Worm (Caenorhabditis elegans) whole organism, L1 larva: ENCODE data around the gene emb-1.

Source experiments
- C16A3.4 ChIP-seq: fragments of 150-350 bp; optimal IDR thresholded peaks from 2 replicates; lab custom pipeline; 2014; ENCODE audit warnings: missing biosample characterization, missing genetic modification characterization
- F16B12.6 ChIP-seq: fragments of 150-350 bp; optimal IDR thresholded peaks from 2 replicates; lab custom pipeline; 2014; ENCODE audit warnings: missing biosample characterization, missing genetic modification characterization
- Y116A8C.19 ChIP-seq: sonication (generic microtip); optimal IDR thresholded peaks from 2 replicates; lab custom pipeline; 2016; ENCODE audit warnings: missing compliant biosample characterization, missing genetic modification characterization, borderline replicate concordance
- aha-1 ChIP-seq: fragments of 150-350 bp; optimal IDR thresholded peaks from 2 replicates; lab custom pipeline; 2014; ENCODE audit warnings: missing biosample characterization, missing genetic modification characterization
- ama-1 ChIP-seq: fragments of 150-350 bp; optimal IDR thresholded peaks from 2 replicates; lab custom pipeline; 2014
- blmp-1 ChIP-seq: fragments of 150-350 bp; optimal IDR thresholded peaks from 2 replicates; lab custom pipeline; 2014; ENCODE audit warnings: missing biosample characterization, missing genetic modification characterization
- ceh-63 ChIP-seq: fragments of 200-800 bp; sonication (Bioruptor generic); optimal IDR thresholded peaks from 2 replicates; lab custom pipeline; 2018; ENCODE audit warnings: mild to moderate bottlenecking, missing genetic modification characterization, missing compliant biosample characterization
- ceh-8 ChIP-seq: fragments of 200-800 bp; sonication (Bioruptor generic); optimal IDR thresholded peaks from 2 replicates; lab custom pipeline; 2018; ENCODE audit warnings: mild to moderate bottlenecking, missing genetic modification characterization, moderate library complexity, missing compliant biosample characterization
- ceh-82 ChIP-seq, 3 experiments: fragments of 150-350 bp in 1 of 3; sonication (generic microtip) in 2 of 3; optimal IDR thresholded peaks; 2 replicates each; lab custom pipeline; 2014 to 2017; ENCODE audit warnings: missing biosample characterization in 3 of 3, missing genetic modification characterization in 3 of 3
- ceh-88 ChIP-seq: fragments of 200-800 bp; sonication (Bioruptor generic); IDR thresholded peaks from 2 replicates; pipeline ENCODE4 v1.3.6; 2022; ENCODE audit warnings: missing genetic modification characterization, missing compliant biosample characterization
- ces-1 ChIP-seq: fragments of 150-350 bp; optimal IDR thresholded peaks from 2 replicates; lab custom pipeline; 2014; ENCODE audit warnings: missing biosample characterization, missing genetic modification reagents, missing genetic modification characterization
- dpl-1 ChIP-seq, 3 experiments: fragments of 150-350 bp in 2 of 3; sonication (generic microtip) in 1 of 3; optimal IDR thresholded peaks; 2 replicates each; lab custom pipeline; 2014 to 2017; ENCODE audit warnings: missing biosample characterization in 3 of 3, missing genetic modification characterization in 3 of 3, missing genetic modification reagents in 3 of 3
- dsc-1 ChIP-seq: sonication (generic microtip); optimal IDR thresholded peaks from 2 replicates; lab custom pipeline; 2016; ENCODE audit warnings: mild to moderate bottlenecking, missing genetic modification characterization, missing compliant biosample characterization
- efl-1 ChIP-seq, 4 experiments: fragments of 150-350 bp; optimal IDR thresholded peaks in 3 of 4; peaks in 1 of 4; 1 replicate in 1 of 4; 2 replicates in 3 of 4; lab custom pipeline; 2014; ENCODE audit warnings: missing biosample characterization in 2 of 4, missing genetic modification characterization in 2 of 4, missing genetic modification reagents in 2 of 4
- efl-3 ChIP-seq: fragments of 200-800 bp; sonication (Bioruptor generic); optimal IDR thresholded peaks from 2 replicates; lab custom pipeline; 2018; ENCODE audit warnings: mild to moderate bottlenecking, missing genetic modification characterization, missing compliant biosample characterization
- egl-27 ChIP-seq, 2 experiments: fragments of 150-350 bp in 1 of 2; sonication (generic microtip); optimal IDR thresholded peaks; 3 replicates each; lab custom pipeline; 2017 to 2018; ENCODE audit warnings: missing biosample characterization in 2 of 2, missing genetic modification characterization in 2 of 2, missing genetic modification reagents in 2 of 2
- elt-3 ChIP-seq, 6 experiments: fragments of 150-350 bp in 1 of 6; sonication (generic microtip); optimal IDR thresholded peaks; 2 replicates each; lab custom pipeline; 2017 to 2018; ENCODE audit warnings: missing biosample characterization in 6 of 6, missing genetic modification characterization in 6 of 6, inconsistent platforms in 1 of 6
- fkh-10 ChIP-seq: sonication (generic microtip); optimal IDR thresholded peaks from 2 replicates; lab custom pipeline; 2017; ENCODE audit warnings: missing biosample characterization, missing genetic modification reagents, missing genetic modification characterization
- fkh-4 ChIP-seq: sonication (generic microtip); optimal IDR thresholded peaks from 2 replicates; lab custom pipeline; 2016; ENCODE audit warnings: missing compliant biosample characterization, missing genetic modification characterization, borderline replicate concordance
- fkh-8 ChIP-seq: sonication (generic microtip); optimal IDR thresholded peaks from 2 replicates; lab custom pipeline; 2016; ENCODE audit warnings: mild to moderate bottlenecking, missing genetic modification characterization, missing compliant biosample characterization
- fos-1 ChIP-seq: fragments of 150-350 bp; optimal IDR thresholded peaks from 2 replicates; lab custom pipeline; 2014; ENCODE audit warnings: missing biosample characterization, missing genetic modification characterization
- grh-1 ChIP-seq: fragments of 200-800 bp; sonication (Bioruptor generic); IDR thresholded peaks from 2 replicates; pipeline ENCODE4 v1.3.6; 2022; ENCODE audit warnings: missing genetic modification reagents, missing genetic modification characterization, missing compliant biosample characterization
- irx-1 ChIP-seq: sonication (generic microtip); optimal IDR thresholded peaks from 2 replicates; lab custom pipeline; 2016; ENCODE audit warnings: missing genetic modification characterization, missing compliant biosample characterization
- jun-1 ChIP-seq: fragments of 150-350 bp; optimal IDR thresholded peaks from 2 replicates; lab custom pipeline; 2014; ENCODE audit warnings: missing biosample characterization, missing genetic modification reagents, missing genetic modification characterization
- lin-14 ChIP-seq: fragments of 200-800 bp; sonication (Bioruptor generic); optimal IDR thresholded peaks from 2 replicates; lab custom pipeline; 2018; ENCODE audit warnings: mild to moderate bottlenecking, missing genetic modification characterization, moderate library complexity, missing compliant biosample characterization
- lin-35 ChIP-seq, 2 experiments: fragments of 150-350 bp; optimal IDR thresholded peaks; 2 replicates each; lab custom pipeline; 2014; ENCODE audit warnings: missing biosample characterization in 2 of 2, missing genetic modification characterization in 2 of 2, missing genetic modification reagents in 2 of 2
- lir-3 ChIP-seq: sonication (generic microtip); optimal IDR thresholded peaks from 2 replicates; lab custom pipeline; 2016; ENCODE audit warnings: mild to moderate bottlenecking, missing genetic modification characterization, moderate library complexity, missing compliant biosample characterization; ENCODE audit not compliant: poor library complexity
- lsy-2 ChIP-seq, 2 experiments: fragments of 150-350 bp; optimal IDR thresholded peaks; 2 replicates each; lab custom pipeline; 2014; ENCODE audit warnings: missing biosample characterization in 2 of 2, missing genetic modification characterization in 2 of 2
- mab-9 ChIP-seq: fragments of 200-800 bp; sonication (Bioruptor generic); IDR thresholded peaks from 2 replicates; pipeline ENCODE4 v1.3.6; 2022; ENCODE audit warnings: missing genetic modification reagents, missing genetic modification characterization, missing compliant biosample characterization
- mef-2 ChIP-seq: fragments of 150-350 bp; optimal IDR thresholded peaks from 2 replicates; lab custom pipeline; 2014; ENCODE audit warnings: missing biosample characterization, missing genetic modification characterization
- mep-1 ChIP-seq: fragments of 150-350 bp; optimal IDR thresholded peaks from 2 replicates; lab custom pipeline; 2014; ENCODE audit warnings: missing biosample characterization, missing genetic modification characterization
- nhr-12 ChIP-seq: sonication (generic microtip); optimal IDR thresholded peaks from 2 replicates; lab custom pipeline; 2017; ENCODE audit warnings: missing biosample characterization, missing genetic modification characterization
- nhr-20 ChIP-seq: sonication (generic microtip); optimal IDR thresholded peaks from 2 replicates; lab custom pipeline; 2016; ENCODE audit warnings: mild to moderate bottlenecking, missing genetic modification characterization, missing compliant biosample characterization
- nhr-237 ChIP-seq: fragments of 150-350 bp; optimal IDR thresholded peaks from 2 replicates; lab custom pipeline; 2014; ENCODE audit warnings: missing biosample characterization, missing genetic modification characterization
- nhr-28 ChIP-seq: fragments of 150-350 bp; optimal IDR thresholded peaks from 2 replicates; lab custom pipeline; 2014; ENCODE audit warnings: missing biosample characterization, missing genetic modification characterization
- nhr-71 ChIP-seq: sonication (generic microtip); optimal IDR thresholded peaks from 2 replicates; lab custom pipeline; 2016; ENCODE audit warnings: mild to moderate bottlenecking, missing genetic modification characterization, moderate library complexity, missing compliant biosample characterization
- nhr-77 ChIP-seq: fragments of 150-350 bp; optimal IDR thresholded peaks from 2 replicates; lab custom pipeline; 2014; ENCODE audit warnings: missing biosample characterization, missing genetic modification characterization
- nhr-90 ChIP-seq: sonication (generic microtip); optimal IDR thresholded peaks from 2 replicates; lab custom pipeline; 2016; ENCODE audit warnings: mild to moderate bottlenecking, missing genetic modification characterization, missing compliant biosample characterization; ENCODE audit not compliant: poor library complexity
- pqm-1 ChIP-seq: sonication (generic microtip); optimal IDR thresholded peaks from 3 replicates; lab custom pipeline; 2017; ENCODE audit warnings: missing biosample characterization, missing genetic modification characterization
- rnt-1 ChIP-seq: sonication (generic microtip); optimal IDR thresholded peaks from 2 replicates; lab custom pipeline; 2016; ENCODE audit warnings: mild to moderate bottlenecking, missing genetic modification characterization, moderate library complexity, missing compliant biosample characterization
- skn-1 ChIP-seq: fragments of 150-350 bp; optimal IDR thresholded peaks from 2 replicates; lab custom pipeline; 2014; ENCODE audit warnings: missing biosample characterization, missing genetic modification characterization
- snu-23 ChIP-seq: sonication (generic microtip); optimal IDR thresholded peaks from 2 replicates; lab custom pipeline; 2016; ENCODE audit warnings: missing genetic modification characterization, missing compliant biosample characterization
- sox-4 ChIP-seq: sonication (generic microtip); optimal IDR thresholded peaks from 2 replicates; lab custom pipeline; 2016; ENCODE audit warnings: missing genetic modification characterization, missing compliant biosample characterization
- tbx-2 ChIP-seq: sonication (generic microtip); optimal IDR thresholded peaks from 2 replicates; lab custom pipeline; 2016; ENCODE audit warnings: missing genetic modification characterization, missing compliant biosample characterization
- unc-130 ChIP-seq: fragments of 150-350 bp; optimal IDR thresholded peaks from 2 replicates; lab custom pipeline; 2017; ENCODE audit warnings: missing biosample characterization, missing genetic modification characterization, inconsistent platforms
- unc-98 ChIP-seq: fragments of 200-800 bp; sonication (Bioruptor generic); IDR thresholded peaks from 2 replicates; pipeline ENCODE4 v1.3.6; 2022; ENCODE audit warnings: missing genetic modification characterization, missing compliant biosample characterization
- xbp-1 ChIP-seq: sonication (generic microtip); optimal IDR thresholded peaks from 2 replicates; lab custom pipeline; 2016; ENCODE audit warnings: missing genetic modification characterization, missing compliant biosample characterization
- zag-1 ChIP-seq: fragments of 150-350 bp; optimal IDR thresholded peaks from 2 replicates; lab custom pipeline; 2014; ENCODE audit warnings: missing biosample characterization, missing genetic modification characterization

The emb-1 gene

DNA sequence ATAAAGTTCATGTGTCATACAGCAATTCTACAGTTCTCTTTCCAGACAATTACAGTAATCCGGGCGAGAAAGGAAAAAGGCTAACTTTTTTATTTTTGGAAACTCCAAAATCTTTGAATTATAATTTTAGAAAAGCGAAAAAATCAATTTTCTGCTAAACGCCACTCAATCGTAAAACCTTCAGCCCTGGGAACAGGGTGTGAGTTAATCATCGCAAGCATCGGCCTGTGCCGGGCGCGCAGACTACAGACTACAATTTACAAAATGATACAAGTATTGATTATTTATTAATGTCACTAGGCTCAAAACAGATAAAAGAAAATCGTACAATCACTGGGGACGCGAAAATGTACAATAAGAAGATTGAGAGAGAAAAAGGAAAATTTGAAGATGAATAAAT is 42.6 kb upstream of the emb-1 start:
- TF ChIP-seq fos-1 (no peak), nhr-71 (tag; lab: Kevin White, UChicago) (no peak), sox-4 (tag; lab: Kevin White, UChicago) (no peak), ceh-82 (tag; optimal IDR thresholded peaks at IDR 0.05; lab: Kevin White, UChicago) (no peak), efl-3 (no peak), nhr-77 (tag; lab: Kevin White, UChicago) (no peak), lin-14 (GFP tag; lab: Kevin White, UChicago) (no peak), jun-1 (tag; lab: Kevin White, UChicago) (no peak), ces-1 (no peak), aha-1 (tag; lab: Kevin White, UChicago) (no peak), rnt-1 (tag; lab: Kevin White, UChicago) (no peak), elt-3 (tag; optimal IDR thresholded peaks at IDR 0.05; lab: Kevin White, UChicago) (no peak), nhr-90 (no peak), snu-23 (no peak), dsc-1 (tag; lab: Kevin White, UChicago) (no peak), fkh-10 (no peak), tbx-2 (no peak)

DNA sequence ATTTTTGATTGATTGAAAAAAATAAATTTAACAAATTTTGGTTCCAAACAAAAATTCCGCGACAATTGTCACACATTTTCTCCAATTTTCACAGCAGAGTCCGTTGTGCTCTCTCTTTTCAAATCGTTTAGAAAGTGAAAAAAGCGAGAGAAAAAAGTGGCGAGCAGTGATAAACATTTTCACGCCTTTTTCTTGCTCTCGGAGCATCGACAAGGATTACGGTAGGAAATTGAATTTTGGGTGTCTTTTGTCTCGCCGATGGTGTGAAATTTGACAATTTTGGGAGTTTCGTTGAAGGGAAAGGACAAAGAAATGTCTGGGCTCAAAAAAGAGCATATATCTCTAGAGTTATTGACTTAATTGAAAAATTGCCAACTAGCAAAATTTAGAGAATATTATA is 38.7 kb upstream of the emb-1 start:
- TF ChIP-seq ceh-82 (tag; optimal IDR thresholded peaks at IDR 0.05; lab: Kevin White, UChicago) (no peak), lsy-2 (tag; optimal IDR thresholded peaks at IDR 0.05; lab: Kevin White, UChicago) (peak in 1 of 2 experiments; percentile 60), rnt-1 (tag; lab: Kevin White, UChicago) (peak; percentile 20), fos-1 (no peak), xbp-1 (tag; lab: Kevin White, UChicago) (no peak), dpl-1 (GFP tag; optimal IDR thresholded peaks at IDR 0.05; lab: Kevin White, UChicago) (no peak), tbx-2 (peak; percentile 76), efl-1 (optimal IDR thresholded peaks at IDR 0.05; lab: Kevin White, UChicago) (no peak), efl-1 (GFP tag; optimal IDR thresholded peaks at IDR 0.05 in 1 of 2; lab: Kevin White, UChicago) (peak in 1 of 2 experiments; percentile 46)

DNA sequence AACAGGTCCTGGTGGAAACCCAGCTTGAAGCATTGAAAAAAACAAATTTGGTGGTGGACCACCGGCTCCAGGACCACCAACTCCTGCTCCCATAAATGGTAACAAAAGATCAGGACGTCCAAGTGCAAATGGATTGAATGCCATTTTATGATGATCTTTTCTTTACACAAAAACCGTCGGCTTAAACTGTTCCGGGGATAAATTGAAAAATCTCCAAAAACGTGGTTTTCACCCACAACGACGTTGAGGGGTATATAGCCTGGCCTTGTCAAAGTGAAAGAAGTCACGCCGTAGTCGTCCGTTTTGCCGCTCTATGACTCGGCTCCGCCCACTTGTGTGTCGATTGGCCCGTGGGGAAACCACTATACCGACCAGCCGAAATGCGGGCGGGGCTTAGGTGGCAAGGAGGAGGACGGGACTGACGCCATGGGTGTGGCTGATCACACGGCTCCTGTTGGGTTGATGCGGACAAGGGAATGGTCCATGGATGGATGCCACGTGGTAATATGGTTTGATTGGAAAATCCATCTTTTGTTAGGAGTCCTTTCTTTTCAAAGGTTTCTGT is 37.1 kb upstream of the emb-1 start, which contains the start of gene tbx-2:
tbx-2 (minus strand) TSS at position 264 of the 565 bp plus-strand sequence.
- TF ChIP-seq nhr-237 (tag; lab: Kevin White, UChicago) (no peak), skn-1 (tag; lab: Kevin White, UChicago) (no peak), nhr-12 (tag; lab: Kevin White, UChicago) (no peak), Y116A8C.19 (tag; lab: Kevin White, UChicago) (no peak), nhr-20 (tag; lab: Kevin White, UChicago) (peak; percentile 9), rnt-1 (tag; lab: Kevin White, UChicago) (peak; percentile 27), lin-35 (GFP tag; optimal IDR thresholded peaks at IDR 0.05; lab: Kevin White, UChicago) (no peak), dpl-1 (GFP tag; optimal IDR thresholded peaks at IDR 0.05; lab: Kevin White, UChicago) (no peak), irx-1 (tag; lab: Kevin White, UChicago) (no peak), efl-3 (no peak), fkh-8 (tag; lab: Kevin White, UChicago) (no peak), ceh-8 (GFP tag; lab: Kevin White, UChicago) (no peak), fkh-4 (tag; lab: Kevin White, UChicago) (no peak), F16B12.6 (tag; lab: Kevin White, UChicago) (no peak), efl-1 (optimal IDR thresholded peaks at IDR 0.05; lab: Kevin White, UChicago) (no peak), efl-1 (GFP tag; optimal IDR thresholded peaks at IDR 0.05 in 1 of 2; lab: Kevin White, UChicago) (peak in 1 of 2 experiments; percentile 90), ceh-63 (GFP tag; lab: Kevin White, UChicago) (no peak), nhr-28 (tag; lab: Kevin White, UChicago) (no peak), mef-2 (tag; lab: Kevin White, UChicago) (no peak), grh-1 (GFP tag; lab: Robert Waterston, UW) (no peak), jun-1 (tag; lab: Kevin White, UChicago) (no peak), fkh-10 (no peak), mab-9 (GFP tag; lab: Robert Waterston, UW) (no peak), mep-1 (tag; lab: Kevin White, UChicago) (no peak), pqm-1 (tag; lab: Kevin White, UChicago) (no peak), ama-1 (lab: Kevin White, UChicago) (no peak), lir-3 (tag; lab: Kevin White, UChicago) (no peak), C16A3.4 (tag; lab: Kevin White, UChicago) (no peak), sox-4 (tag; lab: Kevin White, UChicago) (no peak), unc-98 (GFP tag; lab: Robert Waterston, UW) (no peak), ceh-88 (no peak), blmp-1 (no peak), zag-1 (tag; lab: Kevin White, UChicago) (no peak), unc-130 (no peak), egl-27 (tag; optimal IDR thresholded peaks at IDR 0.05; lab: Kevin White, UChicago) (no peak)
